Fruit fly (Drosophila melanogaster) S2 (cell line): ENCODE data around the gene CG2519.
A peak's percentile ranks its signal among the peaks of the same experiment; 100 is the strongest.

Source experiments
- CG8478 ChIP-seq: fragments of >200 bp; optimal IDR thresholded peaks from 2 replicates; lab custom pipeline; 2018
- CTCF ChIP-seq, 2 experiments: fragments of >200 bp; optimal IDR thresholded peaks; 2 replicates each; lab custom pipeline; 2018

CG2519 gene

DNA sequence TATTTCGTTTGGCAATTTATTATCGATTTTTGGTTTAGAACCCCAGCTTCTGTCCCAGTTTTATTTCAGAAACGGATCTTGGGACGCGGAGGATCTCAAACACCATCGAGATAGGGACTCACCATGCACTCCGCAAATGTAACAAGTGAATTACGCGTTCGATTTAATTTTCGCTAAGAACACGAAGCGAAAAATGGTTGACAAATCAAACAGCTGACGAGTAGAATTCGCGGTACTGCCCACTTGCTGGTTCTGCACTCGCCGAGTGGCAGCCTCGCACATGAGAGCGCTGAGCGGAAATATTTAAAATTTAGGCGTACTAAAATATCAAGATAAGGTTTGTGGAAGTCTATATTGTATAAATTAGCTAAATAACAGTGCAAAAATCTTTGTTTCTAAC, 15.8 kb upstream of the CG2519 start, which contains the start of gene Pi4KIIalpha:
Gene Pi4KIIalpha, minus strand, starts transcription at position 233 of the 400 bp plus-strand sequence.
- TF ChIP-seq CG8478 (lab: Kevin White, UChicago) (no peak), CTCF (optimal IDR thresholded peaks at IDR 0.05; lab: Kevin White, UChicago) (peak in 1 of 2 experiments; percentile 9)

DNA sequence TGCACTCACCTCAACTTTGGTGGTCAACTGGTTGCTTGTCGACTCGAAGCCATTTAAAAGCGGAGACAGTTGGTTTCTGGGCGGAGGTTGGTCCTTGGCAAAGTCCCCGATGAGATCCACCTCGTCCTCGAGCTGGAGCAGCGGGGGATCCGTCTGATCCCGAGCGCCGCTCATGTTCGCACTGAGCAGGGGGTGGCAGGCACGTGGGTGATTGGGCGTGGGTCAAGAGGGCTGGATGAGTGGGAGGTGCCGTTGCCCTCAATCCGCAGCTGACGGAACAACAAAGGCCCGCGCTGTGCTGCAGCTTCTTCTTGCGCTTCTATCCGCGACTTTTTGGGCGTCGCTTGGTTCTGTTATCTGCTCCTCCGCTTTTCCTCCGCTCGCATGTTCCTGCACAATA, 15.4 kb upstream of the CG2519 start:
- no peak for TF ChIP-seq CTCF (optimal IDR thresholded peaks at IDR 0.05; lab: Kevin White, UChicago)
- no peak for TF ChIP-seq CG8478 (lab: Kevin White, UChicago)

DNA sequence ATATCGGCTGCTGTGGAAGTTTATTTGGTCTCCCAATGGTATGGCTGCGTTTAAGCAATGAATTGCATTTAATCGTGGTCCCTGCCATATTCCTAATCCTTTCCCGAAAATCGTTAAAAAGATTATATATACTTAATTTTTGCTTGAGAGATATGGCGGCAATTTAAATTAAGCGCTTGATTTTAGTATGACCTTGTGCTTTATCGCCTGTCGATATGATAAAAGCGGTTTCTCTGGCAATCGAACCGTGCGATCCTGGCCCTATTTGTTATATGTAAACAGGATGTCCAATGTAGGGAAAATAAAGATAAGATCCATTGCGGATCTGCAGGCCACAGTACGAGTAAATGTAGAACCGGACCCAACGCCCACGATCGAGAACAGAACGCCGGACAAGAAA, 7.3 kb upstream of the CG2519 start, which contains the start of gene Snm1:
Gene Snm1, plus strand, starts transcription at position 233 of the 400 bp plus-strand sequence.
- TF ChIP-seq CTCF (optimal IDR thresholded peaks at IDR 0.05; lab: Kevin White, UChicago) (no peak), CG8478 (lab: Kevin White, UChicago) (no peak)

DNA sequence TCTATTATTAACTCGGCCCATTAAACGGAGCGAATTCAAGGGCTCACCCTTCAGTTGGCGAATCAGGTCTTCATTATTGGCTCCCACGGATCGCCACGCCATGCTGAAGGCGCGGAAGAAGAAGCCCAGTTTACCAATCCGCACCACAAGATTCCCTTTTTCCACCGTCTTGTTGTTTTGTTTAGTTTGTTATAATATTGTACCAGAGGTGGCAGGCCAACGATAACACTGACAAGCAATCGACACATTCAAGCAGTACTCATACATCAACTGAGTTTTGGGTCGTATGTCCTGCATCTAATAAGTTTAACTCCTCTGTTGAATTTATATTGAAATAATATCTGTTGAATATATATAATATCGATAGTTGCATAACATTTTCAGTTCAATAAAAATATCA, 6.5 kb upstream of the CG2519 start, which contains the start of gene Pcmt:
Gene Pcmt, minus strand, starts transcription at position 235 of the 400 bp plus-strand sequence.
- TF ChIP-seq CTCF (optimal IDR thresholded peaks at IDR 0.05; lab: Kevin White, UChicago): no peak
- no peak for TF ChIP-seq CG8478 (lab: Kevin White, UChicago)

DNA sequence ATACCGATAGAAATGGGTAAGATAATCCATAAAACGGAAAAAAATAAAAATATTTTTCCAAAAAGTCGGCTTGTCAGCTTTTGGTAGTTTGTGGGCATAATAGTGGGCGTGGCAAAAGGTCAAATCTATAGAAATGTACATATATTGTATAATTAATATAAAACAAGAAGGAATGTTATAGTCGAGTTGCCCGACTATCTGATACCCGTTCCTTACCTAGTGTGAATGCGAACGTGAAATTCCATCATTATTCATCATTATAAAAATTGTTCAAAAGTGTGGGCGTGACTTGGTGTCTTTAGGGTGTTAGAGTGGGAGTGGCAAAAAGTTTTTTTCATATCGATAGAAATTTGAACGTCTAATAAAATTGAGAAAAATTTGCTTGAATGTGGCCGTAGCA, 4.0 kb upstream of the CG2519 start:
- TF ChIP-seq CG8478 (lab: Kevin White, UChicago) (no peak), CTCF (optimal IDR thresholded peaks at IDR 0.05; lab: Kevin White, UChicago) (no peak)

DNA sequence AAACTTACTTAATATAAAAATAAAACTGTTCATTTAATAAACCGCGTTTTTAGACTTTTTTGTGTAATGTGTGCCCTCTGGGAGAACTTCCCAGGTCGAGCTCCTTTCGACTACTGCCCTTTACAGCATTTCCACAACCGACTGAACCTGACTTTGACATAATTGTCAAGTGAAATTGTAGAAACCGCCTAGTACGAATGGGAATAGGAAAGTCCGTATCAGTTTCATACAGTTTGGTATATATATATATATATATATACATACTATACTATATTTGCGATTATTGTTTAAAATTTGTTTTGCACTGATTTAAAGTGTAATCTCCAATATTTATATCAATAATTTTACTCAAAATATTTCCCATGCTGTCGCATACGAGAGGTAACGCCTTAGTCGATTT, 3.5 kb upstream of the CG2519 start, which contains the start of gene mia:
Gene mia, minus strand, starts transcription at position 101 of the 400 bp plus-strand sequence.
- TF ChIP-seq CG8478 (lab: Kevin White, UChicago) (no peak), CTCF (optimal IDR thresholded peaks at IDR 0.05; lab: Kevin White, UChicago) (no peak)

DNA sequence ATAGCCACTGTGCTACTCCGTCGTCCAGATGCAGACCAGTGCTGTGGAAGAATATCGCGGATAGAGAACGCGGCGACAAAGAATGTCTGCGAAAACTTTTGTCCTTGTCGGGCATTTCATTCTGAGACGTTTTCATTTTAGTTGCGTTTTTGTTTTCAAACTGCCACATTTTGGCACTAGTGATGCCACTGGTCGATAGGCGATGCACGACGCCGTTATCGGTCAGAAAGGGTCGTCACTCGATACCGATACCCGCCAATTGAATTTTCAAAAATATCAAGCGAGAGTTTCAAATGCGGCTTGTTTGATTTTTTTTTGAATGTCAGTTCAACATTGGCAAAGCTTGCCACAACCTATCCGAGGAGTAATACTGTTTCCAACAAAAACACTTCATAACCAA, 2.9 kb upstream of the CG2519 start:
- TF ChIP-seq CTCF (optimal IDR thresholded peaks at IDR 0.05; lab: Kevin White, UChicago) (peak; percentile 2 to 4), CG8478 (lab: Kevin White, UChicago) (no peak)

DNA sequence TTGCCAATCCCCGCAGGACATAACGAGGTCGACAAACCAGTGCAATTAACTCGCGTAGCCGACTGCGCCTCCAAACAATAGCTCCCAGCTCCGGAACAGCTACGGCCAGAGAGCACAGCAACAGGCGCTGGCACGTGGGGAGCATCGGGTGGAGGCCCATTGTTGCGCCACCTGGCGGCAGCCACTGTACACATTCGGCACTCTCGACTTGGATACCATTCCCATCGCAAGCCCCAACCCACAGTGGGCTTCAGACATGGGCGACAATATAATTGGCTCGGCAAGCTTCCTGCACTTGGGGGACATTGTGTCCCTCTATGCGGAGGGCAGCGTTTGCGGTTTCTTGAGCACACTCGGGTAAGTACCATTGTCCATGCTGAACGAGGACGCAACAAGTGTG, 20.0 kb downstream of the CG2519 start:
- TF ChIP-seq CTCF (optimal IDR thresholded peaks at IDR 0.05; lab: Kevin White, UChicago) (peak; percentile 53 to 68), CG8478 (lab: Kevin White, UChicago) (no peak)

DNA sequence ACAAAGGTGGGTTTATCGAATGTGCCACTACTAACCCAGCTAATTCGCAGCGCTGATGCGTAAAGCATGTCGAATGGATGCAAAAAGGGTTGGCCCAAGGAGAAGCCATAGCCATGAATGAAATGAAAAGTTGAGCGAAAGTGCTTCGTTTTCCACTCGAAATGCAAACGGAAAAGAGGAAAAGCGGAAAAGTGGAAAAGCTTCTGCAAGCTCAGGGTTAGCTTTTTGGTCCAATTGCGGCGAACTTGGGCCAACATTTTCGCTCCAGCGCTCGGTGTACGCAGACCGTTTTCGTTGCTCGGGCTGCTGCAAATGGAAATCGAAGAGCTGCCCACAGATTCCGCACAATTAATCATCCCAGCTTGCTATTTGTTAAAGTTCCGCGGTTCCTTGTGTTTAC, 22.8 kb downstream of the CG2519 start:
- TF ChIP-seq CTCF (optimal IDR thresholded peaks at IDR 0.05; lab: Kevin White, UChicago): no peak
- TF ChIP-seq CG8478 (lab: Kevin White, UChicago): no peak

DNA sequence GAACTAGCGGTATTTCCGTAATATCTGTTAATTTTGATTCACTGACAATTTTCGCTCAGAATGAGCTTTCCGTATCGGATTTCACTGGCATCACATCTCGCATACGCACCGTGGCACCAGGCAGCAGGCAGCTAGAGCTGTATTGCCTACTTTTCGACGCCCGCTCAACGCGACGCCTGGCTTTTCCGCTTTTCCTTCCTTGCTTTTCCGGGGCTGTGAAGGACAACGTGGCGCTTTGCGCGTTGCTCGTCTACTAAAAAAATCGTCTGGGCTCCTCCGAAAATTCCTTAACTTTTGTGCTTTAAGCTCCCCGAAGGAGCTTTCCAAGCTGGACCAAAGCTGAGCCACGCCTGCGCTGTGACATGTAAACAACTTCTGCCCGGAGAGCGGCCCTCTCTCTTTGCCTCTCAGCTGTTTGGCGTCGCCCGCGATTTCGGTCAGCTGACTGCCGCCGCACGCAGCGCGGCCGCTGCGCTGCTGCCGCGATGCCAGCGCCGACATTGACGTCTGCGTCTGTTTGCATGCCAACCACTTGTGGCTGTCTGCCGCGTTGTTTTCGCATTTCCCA, 24.4 kb downstream of the CG2519 start, which contains the start of the genes CG43845 and Nmdar1:
Gene CG43845, minus strand, starts transcription at position 51 of the 568 bp plus-strand sequence.
Gene Nmdar1, minus strand, starts transcription at position 259 of the 568 bp plus-strand sequence.
- TF ChIP-seq CTCF (optimal IDR thresholded peaks at IDR 0.05; lab: Kevin White, UChicago): no peak
- TF ChIP-seq CG8478 (lab: Kevin White, UChicago): no peak

DNA sequence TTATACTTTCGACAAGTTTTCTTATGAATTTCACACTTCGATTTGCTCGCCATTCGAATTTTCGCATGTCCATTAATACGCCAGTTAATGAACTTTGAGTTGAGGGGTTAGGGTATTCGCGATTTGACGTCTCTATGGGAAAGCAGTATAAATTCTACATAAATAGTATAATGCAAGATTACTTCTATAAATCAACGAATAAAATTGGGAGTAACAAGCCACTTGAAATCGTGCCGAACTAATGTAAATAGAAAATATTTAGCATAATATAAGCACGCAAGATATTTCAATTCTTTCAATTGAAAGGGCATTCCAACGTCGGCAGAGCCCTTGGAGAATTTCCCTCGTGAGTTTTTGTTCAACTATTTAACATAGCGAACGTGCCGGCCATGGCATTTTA, 27.0 kb downstream of the CG2519 start:
- TF ChIP-seq CTCF (optimal IDR thresholded peaks at IDR 0.05; lab: Kevin White, UChicago) (no peak), CG8478 (lab: Kevin White, UChicago) (no peak)

DNA sequence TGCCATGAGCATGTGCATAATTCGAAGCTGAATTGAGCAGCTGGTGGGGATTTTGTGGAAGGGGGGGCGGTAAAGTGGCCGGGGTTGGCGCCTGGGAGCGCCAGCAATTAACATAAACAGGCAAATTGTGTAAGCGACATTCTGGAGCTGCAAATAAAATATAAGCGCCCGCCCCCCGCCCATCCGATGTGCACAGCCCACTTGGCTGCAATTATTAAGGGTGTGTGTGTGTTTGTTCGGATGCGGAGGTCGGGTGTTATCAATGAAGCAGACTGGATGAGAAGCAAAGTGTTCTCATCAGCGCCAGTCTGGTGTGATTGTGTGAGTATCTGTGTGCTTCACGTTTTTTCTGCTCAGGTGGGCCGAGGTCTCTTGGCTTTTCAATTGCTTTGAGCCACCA, 27.8 kb downstream of the CG2519 start:
- TF ChIP-seq CTCF (optimal IDR thresholded peaks at IDR 0.05; lab: Kevin White, UChicago): no peak
- TF ChIP-seq CG8478 (lab: Kevin White, UChicago): no peak

DNA sequence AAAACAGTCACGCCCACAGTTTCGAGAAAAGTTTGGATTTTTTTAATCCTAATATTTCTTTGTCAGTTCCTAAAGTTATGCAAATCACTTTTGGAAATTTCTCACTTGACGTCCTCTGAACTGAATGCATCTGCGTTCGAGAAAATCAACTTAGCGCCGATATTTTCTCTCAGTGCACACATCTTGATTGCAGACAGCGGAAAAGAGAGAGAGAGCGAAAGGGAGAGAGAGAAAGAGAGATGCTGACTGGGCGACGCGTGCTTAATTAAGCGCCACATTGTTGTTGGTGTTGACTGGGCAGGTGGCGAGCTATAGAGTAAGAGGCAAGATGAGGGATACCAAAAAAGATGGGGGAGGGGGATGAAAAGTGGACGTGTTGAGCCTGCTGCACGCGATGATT, 28.9 kb downstream of the CG2519 start:
- TF ChIP-seq CG8478 (lab: Kevin White, UChicago) (no peak), CTCF (optimal IDR thresholded peaks at IDR 0.05; lab: Kevin White, UChicago) (no peak)

DNA sequence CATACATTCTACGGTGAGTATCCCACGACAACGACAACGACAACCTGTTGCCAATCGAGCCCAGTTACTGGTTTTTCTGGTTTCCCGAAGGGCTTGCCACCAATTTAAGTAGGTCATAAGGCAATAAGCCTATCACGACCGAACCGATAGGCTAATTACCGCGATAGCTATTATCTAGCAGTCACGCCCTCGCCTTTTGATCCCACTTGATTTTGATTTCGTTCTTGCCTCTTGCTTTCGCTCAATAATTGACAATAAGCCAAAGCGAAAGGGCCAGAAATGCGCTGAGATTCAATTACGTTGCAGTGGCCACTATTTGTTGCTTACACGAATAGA, 29.7 kb downstream of the CG2519 start:
- TF ChIP-seq CTCF (optimal IDR thresholded peaks at IDR 0.05; lab: Kevin White, UChicago) (no peak), CG8478 (lab: Kevin White, UChicago) (no peak)

DNA sequence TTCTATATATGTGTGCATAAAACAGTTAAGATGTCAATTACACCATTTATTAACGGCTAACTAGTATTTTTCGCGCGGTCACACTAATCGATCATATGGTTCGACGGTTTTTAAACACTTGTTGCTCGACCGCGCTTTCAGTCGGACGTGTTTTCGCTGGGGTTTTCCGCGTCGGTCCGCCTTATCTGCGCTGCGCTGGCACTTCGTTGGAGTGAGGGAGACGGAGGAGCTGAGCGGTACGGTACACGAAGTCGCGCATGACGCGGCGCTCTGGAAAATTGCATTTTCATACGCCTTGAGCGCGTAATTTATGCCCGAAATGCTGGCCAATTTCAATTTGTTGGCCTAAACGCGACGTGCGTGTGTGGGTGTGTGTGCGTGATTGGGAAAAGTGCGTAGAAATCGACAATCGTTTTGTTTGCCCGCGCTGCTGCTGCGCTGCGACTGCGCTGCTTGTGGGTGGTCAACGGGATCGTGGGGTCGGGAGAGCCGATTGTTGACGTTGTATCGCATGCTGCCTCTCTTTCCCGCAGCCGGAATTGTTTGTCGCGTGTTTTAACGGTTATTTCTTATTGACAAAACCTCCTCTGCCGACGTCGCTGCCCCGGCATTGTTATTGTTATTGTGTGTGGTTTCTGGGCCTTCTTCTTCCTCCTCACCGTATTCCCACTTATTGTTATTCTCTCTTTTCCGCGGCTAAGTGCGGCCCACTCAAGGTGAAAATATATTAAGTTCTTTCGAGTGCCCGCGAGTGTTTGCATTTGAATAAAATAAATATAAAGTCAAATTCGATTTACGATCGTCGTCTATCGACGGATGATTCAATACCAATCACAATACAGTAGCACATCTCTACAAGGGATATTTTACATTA, 30.3 kb downstream of the CG2519 start, which contains the start of gene Itpr:
Gene Itpr, plus strand, starts transcription at position 116 of the 874 bp plus-strand sequence.
- TF ChIP-seq CTCF (optimal IDR thresholded peaks at IDR 0.05; lab: Kevin White, UChicago): no peak
